Worm (Caenorhabditis elegans) whole organism, L4/young adult: Measurements from ENCODE around the gene nspc-5.

Experiments
- dao-5 ChIP-seq: sonication (generic microtip); optimal IDR thresholded peaks from 2 replicates; lab custom pipeline; 2016; ENCODE audit warnings: missing genotype, missing genetic modification characterization, moderate library complexity, missing compliant biosample characterization
- him-1 ChIP-seq: sonication (generic microtip); optimal IDR thresholded peaks from 2 replicates; lab custom pipeline; 2016; ENCODE audit warnings: missing genotype, missing genetic modification reagents, missing genetic modification characterization, missing compliant biosample characterization

DNA sequence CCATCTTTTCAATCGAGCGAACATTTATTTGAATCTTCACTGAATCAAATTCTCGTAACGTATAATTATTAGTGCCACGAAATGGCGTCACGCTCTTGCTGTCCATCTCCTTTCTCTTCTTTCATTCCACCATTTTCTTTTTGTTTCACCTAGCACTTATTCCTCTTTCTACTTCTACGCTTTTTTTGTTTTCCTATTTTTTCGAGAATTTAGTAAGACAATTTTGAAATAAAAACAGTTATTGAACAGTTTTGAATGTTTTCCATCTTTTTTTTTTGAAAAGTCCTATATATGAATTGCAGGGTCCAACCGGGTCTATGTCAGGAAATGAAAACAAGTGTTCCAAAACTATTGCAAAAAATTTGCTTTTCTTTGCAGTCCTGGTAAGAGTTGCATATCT, 43.5 kb upstream of the nspc-5 start, which contains the start of gene T01B10.5:
- TF ChIP-seq dao-5 (tag; lab: Kevin White, UChicago) (no peak), him-1 (tag; lab: Kevin White, UChicago) (no peak)
